Fruit fly (Drosophila melanogaster): ENCODE results near the gene CG31798.

dm6 chr2L:19378620-19379019, 15.3 kb upstream of the CG31798 start:
- TF ChIP-seq EcR (GFP tag; optimal IDR thresholded peaks at IDR 0.05) (no peak), Pif1B (GFP tag; optimal IDR thresholded peaks at IDR 0.05) (no peak), CG17806 (tag; optimal IDR thresholded peaks at IDR 0.05) (no peak), Pif1A (GFP tag; optimal IDR thresholded peaks at IDR 0.05) (no peak), CG14655 (GFP tag; optimal IDR thresholded peaks at IDR 0.05) (no peak), rn (GFP tag; IDR thresholded peaks at IDR 0.05) (no peak), CG10348 (GFP tag; IDR thresholded peaks at IDR 0.05) (no peak), CG13204 (GFP tag; optimal IDR thresholded peaks at IDR 0.05) (no peak), fd96Ca (GFP tag; IDR thresholded peaks at IDR 0.05) (no peak), D1 (tag; optimal IDR thresholded peaks at IDR 0.05) (no peak), Snoo (tag; optimal IDR thresholded peaks at IDR 0.05) (no peak), CG4496 (GFP tag; IDR thresholded peaks at IDR 0.05) (no peak)

All from whole organism, pupa.